Worm (Caenorhabditis elegans) whole organism, L1 larva: ENCODE data around the gene F52C9.5.
A peak's percentile ranks its signal among the peaks of the same experiment; 100 is the strongest.

Source experiments
- C04F5.9 ChIP-seq: sonication (generic microtip); optimal IDR thresholded peaks from 2 replicates; lab custom pipeline; 2016; ENCODE audit warnings: missing genetic modification characterization, missing compliant biosample characterization
- C34B4.2 ChIP-seq: sonication (generic microtip); optimal IDR thresholded peaks from 2 replicates; lab custom pipeline; 2017; ENCODE audit warnings: mild to moderate bottlenecking, missing genetic modification characterization, missing compliant biosample characterization
- F16B12.6 ChIP-seq: fragments of 150-350 bp; optimal IDR thresholded peaks from 2 replicates; lab custom pipeline; 2014; ENCODE audit warnings: missing biosample characterization, missing genetic modification characterization
- Y116A8C.19 ChIP-seq: sonication (generic microtip); optimal IDR thresholded peaks from 2 replicates; lab custom pipeline; 2016; ENCODE audit warnings: missing compliant biosample characterization, missing genetic modification characterization, borderline replicate concordance
- alr-1 ChIP-seq: fragments of 200-800 bp; sonication (Bioruptor generic); optimal IDR thresholded peaks from 2 replicates; lab custom pipeline; 2018; ENCODE audit warnings: borderline replicate concordance, mild to moderate bottlenecking, missing genetic modification characterization, missing compliant biosample characterization
- aly-2 ChIP-seq: fragments of 150-350 bp; optimal IDR thresholded peaks from 2 replicates; lab custom pipeline; 2014; ENCODE audit warnings: missing biosample characterization, missing genetic modification characterization
- ceh-63 ChIP-seq: fragments of 200-800 bp; sonication (Bioruptor generic); optimal IDR thresholded peaks from 2 replicates; lab custom pipeline; 2018; ENCODE audit warnings: mild to moderate bottlenecking, missing genetic modification characterization, missing compliant biosample characterization
- ceh-8 ChIP-seq: fragments of 200-800 bp; sonication (Bioruptor generic); optimal IDR thresholded peaks from 2 replicates; lab custom pipeline; 2018; ENCODE audit warnings: mild to moderate bottlenecking, missing genetic modification characterization, moderate library complexity, missing compliant biosample characterization
- ceh-82 ChIP-seq, 3 experiments: fragments of 150-350 bp in 1 of 3; sonication (generic microtip) in 2 of 3; optimal IDR thresholded peaks; 2 replicates each; lab custom pipeline; 2014 to 2017; ENCODE audit warnings: missing biosample characterization in 3 of 3, missing genetic modification characterization in 3 of 3
- ceh-88 ChIP-seq: fragments of 200-800 bp; sonication (Bioruptor generic); IDR thresholded peaks from 2 replicates; pipeline ENCODE4 v1.3.6; 2022; ENCODE audit warnings: missing genetic modification characterization, missing compliant biosample characterization
- ces-1 ChIP-seq: fragments of 150-350 bp; optimal IDR thresholded peaks from 2 replicates; lab custom pipeline; 2014; ENCODE audit warnings: missing biosample characterization, missing genetic modification reagents, missing genetic modification characterization
- dsc-1 ChIP-seq: sonication (generic microtip); optimal IDR thresholded peaks from 2 replicates; lab custom pipeline; 2016; ENCODE audit warnings: mild to moderate bottlenecking, missing genetic modification characterization, missing compliant biosample characterization
- efl-1 ChIP-seq, 4 experiments: fragments of 150-350 bp; optimal IDR thresholded peaks in 3 of 4; peaks in 1 of 4; 1 replicate in 1 of 4; 2 replicates in 3 of 4; lab custom pipeline; 2014; ENCODE audit warnings: missing biosample characterization in 2 of 4, missing genetic modification characterization in 2 of 4, missing genetic modification reagents in 2 of 4
- efl-3 ChIP-seq: fragments of 200-800 bp; sonication (Bioruptor generic); optimal IDR thresholded peaks from 2 replicates; lab custom pipeline; 2018; ENCODE audit warnings: mild to moderate bottlenecking, missing genetic modification characterization, missing compliant biosample characterization
- elt-2 ChIP-seq: sonication (generic microtip); optimal IDR thresholded peaks from 2 replicates; lab custom pipeline; 2016; ENCODE audit warnings: missing genetic modification characterization, mild to moderate bottlenecking, inconsistent platforms, missing compliant biosample characterization, missing genetic modification reagents
- ets-5 ChIP-seq: fragments of 200-800 bp; sonication (Bioruptor generic); IDR thresholded peaks from 2 replicates; pipeline ENCODE4 v1.3.6; 2022; ENCODE audit warnings: missing genetic modification characterization, missing compliant biosample characterization
- fkh-8 ChIP-seq: sonication (generic microtip); optimal IDR thresholded peaks from 2 replicates; lab custom pipeline; 2016; ENCODE audit warnings: mild to moderate bottlenecking, missing genetic modification characterization, missing compliant biosample characterization
- grh-1 ChIP-seq: fragments of 200-800 bp; sonication (Bioruptor generic); IDR thresholded peaks from 2 replicates; pipeline ENCODE4 v1.3.6; 2022; ENCODE audit warnings: missing genetic modification reagents, missing genetic modification characterization, missing compliant biosample characterization
- hpl-2 ChIP-seq: fragments of 150-350 bp; optimal IDR thresholded peaks from 2 replicates; lab custom pipeline; 2014; ENCODE audit warnings: missing biosample characterization, missing genetic modification reagents, missing genetic modification characterization
- irx-1 ChIP-seq: sonication (generic microtip); optimal IDR thresholded peaks from 2 replicates; lab custom pipeline; 2016; ENCODE audit warnings: missing genetic modification characterization, missing compliant biosample characterization
- lin-14 ChIP-seq: fragments of 200-800 bp; sonication (Bioruptor generic); optimal IDR thresholded peaks from 2 replicates; lab custom pipeline; 2018; ENCODE audit warnings: mild to moderate bottlenecking, missing genetic modification characterization, moderate library complexity, missing compliant biosample characterization
- lin-35 ChIP-seq, 2 experiments: fragments of 150-350 bp; optimal IDR thresholded peaks; 2 replicates each; lab custom pipeline; 2014; ENCODE audit warnings: missing biosample characterization in 2 of 2, missing genetic modification characterization in 2 of 2, missing genetic modification reagents in 2 of 2
- lin-39 ChIP-seq: fragments of 150-350 bp; optimal IDR thresholded peaks from 2 replicates; lab custom pipeline; 2014; ENCODE audit warnings: missing biosample characterization, missing genetic modification reagents, missing genetic modification characterization
- lsy-2 ChIP-seq, 2 experiments: fragments of 150-350 bp; optimal IDR thresholded peaks; 2 replicates each; lab custom pipeline; 2014; ENCODE audit warnings: missing biosample characterization in 2 of 2, missing genetic modification characterization in 2 of 2
- mab-9 ChIP-seq: fragments of 200-800 bp; sonication (Bioruptor generic); IDR thresholded peaks from 2 replicates; pipeline ENCODE4 v1.3.6; 2022; ENCODE audit warnings: missing genetic modification reagents, missing genetic modification characterization, missing compliant biosample characterization
- mef-2 ChIP-seq: fragments of 150-350 bp; optimal IDR thresholded peaks from 2 replicates; lab custom pipeline; 2014; ENCODE audit warnings: missing biosample characterization, missing genetic modification characterization
- mep-1 ChIP-seq: fragments of 150-350 bp; optimal IDR thresholded peaks from 2 replicates; lab custom pipeline; 2014; ENCODE audit warnings: missing biosample characterization, missing genetic modification characterization
- nhr-11 ChIP-seq: fragments of 150-350 bp; optimal IDR thresholded peaks from 2 replicates; lab custom pipeline; 2014; ENCODE audit warnings: missing biosample characterization, missing genetic modification characterization
- nhr-19 ChIP-seq: fragments of 200-800 bp; sonication (Bioruptor generic); conservative IDR thresholded peaks from 2 replicates; pipeline ENCODE4 v1.3.6; 2022; ENCODE audit warnings: missing genetic modification characterization, missing compliant biosample characterization
- nhr-20 ChIP-seq: sonication (generic microtip); optimal IDR thresholded peaks from 2 replicates; lab custom pipeline; 2016; ENCODE audit warnings: mild to moderate bottlenecking, missing genetic modification characterization, missing compliant biosample characterization
- nhr-237 ChIP-seq: fragments of 150-350 bp; optimal IDR thresholded peaks from 2 replicates; lab custom pipeline; 2014; ENCODE audit warnings: missing biosample characterization, missing genetic modification characterization
- nhr-28 ChIP-seq: fragments of 150-350 bp; optimal IDR thresholded peaks from 2 replicates; lab custom pipeline; 2014; ENCODE audit warnings: missing biosample characterization, missing genetic modification characterization
- nhr-47 ChIP-seq: sonication (generic microtip); optimal IDR thresholded peaks from 2 replicates; lab custom pipeline; 2016; ENCODE audit warnings: mild to moderate bottlenecking, missing genetic modification characterization, moderate library complexity, missing compliant biosample characterization
- nhr-76 ChIP-seq: sonication (generic microtip); optimal IDR thresholded peaks from 2 replicates; lab custom pipeline; 2017; ENCODE audit warnings: missing biosample characterization, missing genetic modification characterization
- nhr-77 ChIP-seq: fragments of 150-350 bp; optimal IDR thresholded peaks from 2 replicates; lab custom pipeline; 2014; ENCODE audit warnings: missing biosample characterization, missing genetic modification characterization
- nhr-84 ChIP-seq: sonication (generic microtip); optimal IDR thresholded peaks from 2 replicates; lab custom pipeline; 2017; ENCODE audit warnings: missing biosample characterization, missing genetic modification characterization
- nhr-90 ChIP-seq: sonication (generic microtip); optimal IDR thresholded peaks from 2 replicates; lab custom pipeline; 2016; ENCODE audit warnings: mild to moderate bottlenecking, missing genetic modification characterization, missing compliant biosample characterization; ENCODE audit not compliant: poor library complexity
- pag-3 ChIP-seq: sonication (generic microtip); optimal IDR thresholded peaks from 2 replicates; lab custom pipeline; 2017; ENCODE audit warnings: missing genetic modification characterization, mild to moderate bottlenecking, missing compliant biosample characterization, antibody characterized with exemption, borderline replicate concordance; ENCODE audit not compliant: insufficient read depth
- pqm-1 ChIP-seq: sonication (generic microtip); optimal IDR thresholded peaks from 3 replicates; lab custom pipeline; 2017; ENCODE audit warnings: missing biosample characterization, missing genetic modification characterization
- rnt-1 ChIP-seq: sonication (generic microtip); optimal IDR thresholded peaks from 2 replicates; lab custom pipeline; 2016; ENCODE audit warnings: mild to moderate bottlenecking, missing genetic modification characterization, moderate library complexity, missing compliant biosample characterization
- snpc-4 ChIP-seq: fragments of 150-350 bp; optimal IDR thresholded peaks from 2 replicates; lab custom pipeline; 2014; ENCODE audit warnings: missing biosample characterization, missing genetic modification characterization
- snu-23 ChIP-seq: sonication (generic microtip); optimal IDR thresholded peaks from 2 replicates; lab custom pipeline; 2016; ENCODE audit warnings: missing genetic modification characterization, missing compliant biosample characterization
- sox-4 ChIP-seq: sonication (generic microtip); optimal IDR thresholded peaks from 2 replicates; lab custom pipeline; 2016; ENCODE audit warnings: missing genetic modification characterization, missing compliant biosample characterization
- sup-37 ChIP-seq: fragments of 200-800 bp; sonication (Bioruptor generic); optimal IDR thresholded peaks from 2 replicates; lab custom pipeline; 2018; ENCODE audit warnings: mild to moderate bottlenecking, missing genetic modification characterization, missing compliant biosample characterization
- swsn-7 ChIP-seq: sonication (generic microtip); optimal IDR thresholded peaks from 2 replicates; lab custom pipeline; 2016; ENCODE audit warnings: missing genetic modification characterization, missing compliant biosample characterization
- tbx-2 ChIP-seq: sonication (generic microtip); optimal IDR thresholded peaks from 2 replicates; lab custom pipeline; 2016; ENCODE audit warnings: missing genetic modification characterization, missing compliant biosample characterization
- tlp-1 ChIP-seq: fragments of 150-350 bp; optimal IDR thresholded peaks from 2 replicates; lab custom pipeline; 2014; ENCODE audit warnings: missing biosample characterization, missing genetic modification characterization
- unc-130 ChIP-seq: fragments of 150-350 bp; optimal IDR thresholded peaks from 2 replicates; lab custom pipeline; 2017; ENCODE audit warnings: missing biosample characterization, missing genetic modification characterization, inconsistent platforms
- unc-86 ChIP-seq: sonication (generic microtip); optimal IDR thresholded peaks from 2 replicates; lab custom pipeline; 2016; ENCODE audit warnings: missing genetic modification characterization, missing compliant biosample characterization
- ztf-4 ChIP-seq: fragments of 150-350 bp; optimal IDR thresholded peaks from 2 replicates; lab custom pipeline; 2014; ENCODE audit warnings: missing biosample characterization, missing genetic modification characterization

Gene F52C9.5

DNA sequence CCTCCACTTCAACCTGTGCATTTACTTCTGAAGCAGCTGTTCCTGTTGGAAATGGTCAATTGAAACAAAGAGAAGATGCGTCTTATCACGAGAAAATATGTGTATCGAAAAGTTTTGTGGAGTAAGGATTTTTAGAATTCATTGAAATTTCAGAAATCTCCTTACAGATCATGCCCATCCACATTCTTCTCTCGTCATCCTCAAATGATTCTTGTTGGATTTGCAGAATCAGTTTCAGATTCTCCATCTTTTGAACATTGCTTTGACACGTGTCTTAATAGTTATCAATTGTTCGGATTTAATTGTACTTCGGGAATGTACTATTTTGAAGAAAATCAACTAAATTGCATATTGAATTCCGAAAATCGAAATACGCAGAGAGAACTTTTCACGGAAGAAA lies 2.0 kb downstream of the F52C9.5 start:
- TF ChIP-seq sup-37 (GFP tag; lab: Kevin White, UChicago) (no peak), nhr-76 (tag; lab: Kevin White, UChicago) (no peak), C34B4.2 (tag; lab: Kevin White, UChicago) (no peak), snpc-4 (tag; lab: Kevin White, UChicago) (no peak), mab-9 (no peak), Y116A8C.19 (tag; lab: Kevin White, UChicago) (no peak)

DNA sequence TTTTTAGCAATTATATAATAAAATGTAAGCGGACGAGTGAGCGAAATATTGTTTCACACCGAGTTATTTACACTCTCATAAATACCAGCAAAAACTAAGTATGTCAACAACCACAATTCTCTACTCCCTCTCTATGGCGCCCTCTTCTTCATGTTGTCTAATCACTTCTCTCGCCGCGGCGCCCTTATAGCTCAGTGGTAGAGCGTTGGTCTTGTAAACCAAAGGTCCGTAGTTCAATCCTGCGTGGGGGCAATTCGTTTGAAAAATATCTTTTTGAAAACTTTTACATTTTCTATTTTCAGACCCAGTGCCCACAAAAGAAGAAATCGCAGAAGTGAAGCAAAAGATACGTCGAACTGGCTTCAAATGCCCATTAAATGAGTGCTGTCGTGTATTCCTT lies 3.7 kb downstream of the F52C9.5 start:
- TF ChIP-seq alr-1 (tag; lab: Kevin White, UChicago) (no peak), snu-23 (GFP tag; lab: Kevin White, UChicago) (peak; percentile 75), efl-1 (optimal IDR thresholded peaks at IDR 0.05; lab: Kevin White, UChicago) (peak; percentile 31 to 67), efl-1 (GFP tag; optimal IDR thresholded peaks at IDR 0.05 in 1 of 2; lab: Kevin White, UChicago) (peak; percentile 61 to 96), tbx-2 (tag; lab: Kevin White, UChicago) (peak; percentile 56), pag-3 (tag; lab: Kevin White, UChicago) (no peak), swsn-7 (peak; percentile 66), ztf-4 (no peak), pqm-1 (tag; lab: Kevin White, UChicago) (no peak), grh-1 (GFP tag; lab: Robert Waterston, UW) (no peak), rnt-1 (tag; lab: Kevin White, UChicago) (peak; percentile 72), nhr-20 (no peak), dsc-1 (tag; lab: Kevin White, UChicago) (peak; percentile 64), nhr-11 (tag; lab: Kevin White, UChicago) (no peak), nhr-84 (tag; lab: Kevin White, UChicago) (no peak), aly-2 (peak; percentile 31), elt-2 (tag; lab: Kevin White, UChicago) (peak; percentile 6), lin-35 (GFP tag; optimal IDR thresholded peaks at IDR 0.05; lab: Kevin White, UChicago) (peak; percentile 67 to 71), mef-2 (tag; lab: Kevin White, UChicago) (no peak), ceh-63 (no peak), hpl-2 (GFP tag; lab: Kevin White, UChicago) (no peak), mab-9 (0 out of 2 replicates have a peak, but pooled peaks have one; percentile 44), nhr-19 (peak; percentile 65), ets-5 (GFP tag; lab: Robert Waterston, UW) (no peak), nhr-77 (peak; percentile 37), efl-3 (no peak), ceh-8 (no peak), mep-1 (peak; percentile 58), sup-37 (GFP tag; lab: Kevin White, UChicago) (no peak), nhr-90 (tag; lab: Kevin White, UChicago) (peak; percentile 67), snpc-4 (tag; lab: Kevin White, UChicago) (no peak), unc-130 (peak; percentile 56), ceh-88 (GFP tag; lab: Robert Waterston, UW) (no peak), ceh-82 (tag; optimal IDR thresholded peaks at IDR 0.05; lab: Kevin White, UChicago) (peak; percentile 40 to 63 (median 62)), tlp-1 (no peak), lsy-2 (tag; optimal IDR thresholded peaks at IDR 0.05; lab: Kevin White, UChicago) (peak; percentile 35 to 69), unc-86 (tag; lab: Kevin White, UChicago) (peak; percentile 39), fkh-8 (peak; percentile 39), lin-14 (GFP tag; lab: Kevin White, UChicago) (no peak), nhr-47 (tag; lab: Kevin White, UChicago) (peak; percentile 69), nhr-28 (tag; lab: Kevin White, UChicago) (no peak), F16B12.6 (tag; lab: Kevin White, UChicago) (peak; percentile 22), C04F5.9 (tag; lab: Kevin White, UChicago) (no peak), irx-1 (peak; percentile 33), Y116A8C.19 (tag; lab: Kevin White, UChicago) (no peak), nhr-76 (tag; lab: Kevin White, UChicago) (no peak), sox-4 (peak; percentile 9), ces-1 (GFP tag; lab: Kevin White, UChicago) (no peak), lin-39 (no peak), nhr-237 (no peak)
